Fruit fly (Drosophila melanogaster): ENCODE measurements around the gene CG3437.

Gene CG3437

dm6 chr3L:9499919-9500807 lies 42.7 kb upstream of the CG3437 start (continued):
- no peak for TF ChIP-seq CG9437 (GFP tag; optimal IDR thresholded peaks at IDR 0.05)
- peak; percentile 44 for TF ChIP-seq sug (tag; optimal IDR thresholded peaks at IDR 0.05)
- TF ChIP-seq CG6854 (GFP tag; optimal IDR thresholded peaks at IDR 0.05) = no peak
- TF ChIP-seq CG11560 (tag; IDR thresholded peaks at IDR 0.05) = no peak
- TF ChIP-seq gem (tag; optimal IDR thresholded peaks at IDR 0.05) = no peak
- no peak for TF ChIP-seq CG18262 (tag; optimal IDR thresholded peaks at IDR 0.05)
- no peak for TF ChIP-seq CG12744 (GFP tag; optimal IDR thresholded peaks at IDR 0.05)
- TF ChIP-seq chinmo (GFP tag; IDR thresholded peaks at IDR 0.05; ENCODE audit: partially characterized antibody) = 0 out of 4 replicates have a peak, but pooled peaks have one; percentile 18
- TF ChIP-seq Drgx (GFP tag; IDR thresholded peaks at IDR 0.05) = no peak
- TF ChIP-seq Med (GFP tag) = peak; percentile 38
- TF ChIP-seq grn (GFP tag; optimal IDR thresholded peaks at IDR 0.05) = peak; percentile 39

DNA sequence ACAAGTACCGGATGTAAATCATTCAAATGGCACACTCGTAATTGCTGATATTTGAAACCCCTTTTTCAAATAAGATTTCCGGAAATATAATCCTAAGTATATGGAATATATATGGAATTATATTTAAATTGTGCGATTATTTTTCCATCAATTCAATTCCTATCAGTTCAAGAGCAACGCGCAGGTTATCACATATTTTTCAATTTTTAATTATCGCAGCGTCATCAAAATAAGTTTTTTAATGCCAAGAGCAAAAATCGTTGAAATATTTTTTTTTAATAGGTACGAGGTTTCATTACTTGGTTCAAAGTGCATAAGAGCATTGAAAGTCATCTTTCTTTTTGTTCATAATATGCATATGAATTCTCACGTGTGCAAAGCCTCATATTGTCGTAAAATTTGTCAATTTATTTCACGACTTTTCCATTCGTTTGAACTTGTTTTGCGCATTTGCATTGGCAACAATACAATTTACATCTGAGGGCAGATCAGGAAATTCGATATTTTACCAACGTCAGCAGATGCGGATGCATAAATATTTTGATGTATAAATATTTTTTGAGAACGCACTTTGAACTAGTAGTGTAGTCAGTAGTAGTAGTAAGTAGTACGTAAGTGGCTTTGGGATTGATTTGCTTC lies 40.6 kb upstream of the CG3437 start:
- TF ChIP-seq ttk (GFP tag; IDR thresholded peaks at IDR 0.05) = no peak

- TF ChIP-seq Ets65A (GFP tag) = peak; percentile 32
- TF ChIP-seq cad (GFP tag; optimal IDR thresholded peaks at IDR 0.05) = peak; percentile 32
- no peak for TF ChIP-seq CG17359 (tag; optimal IDR thresholded peaks at IDR 0.05)
- no peak for TF ChIP-seq CG8281 (tag; optimal IDR thresholded peaks at IDR 0.05)
- no peak for TF ChIP-seq E2f1 (GFP tag; IDR thresholded peaks at IDR 0.05)
- TF ChIP-seq lov (optimal IDR thresholded peaks at IDR 0.05) = no peak
- no peak for TF ChIP-seq lov (GFP tag; IDR thresholded peaks at IDR 0.05)
These were observed 39.8 kb upstream of the CG3437 start for dm6 chr3L:9497249-9497648.

- TF ChIP-seq Lim3 (GFP tag; IDR thresholded peaks at IDR 0.05) = no peak
- no peak for TF ChIP-seq CG12236 (GFP tag; optimal IDR thresholded peaks at IDR 0.05)
- 0 out of 4 replicates have a peak, but pooled peaks have one; percentile 3 for TF ChIP-seq Dll (GFP tag; IDR thresholded peaks at IDR 0.05; ENCODE audit: partially characterized antibody)
These were observed 34.6 kb upstream of the CG3437 start, which contains the start of gene CG32037 for dm6 chr3L:9492115-9492514. CG32037 (minus strand) TSS chr3L:9492215.

dm6 chr3L:9491331-9491730 lies 33.9 kb upstream of the CG3437 start:
- TF ChIP-seq D (optimal IDR thresholded peaks at IDR 0.05) (peak; percentile 7), D (GFP tag; optimal IDR thresholded peaks at IDR 0.05) (no peak), fd64A (GFP tag; optimal IDR thresholded peaks at IDR 0.05) (no peak), CG9609 (GFP tag; optimal IDR thresholded peaks at IDR 0.05) (no peak), CG2116 (GFP tag; optimal IDR thresholded peaks at IDR 0.05) (no peak), CG16815 (GFP tag; optimal IDR thresholded peaks at IDR 0.05) (no peak), Hmr (GFP tag; optimal IDR thresholded peaks at IDR 0.05) (no peak), CG33557 (GFP tag; optimal IDR thresholded peaks at IDR 0.05) (no peak), YL-1 (GFP tag; optimal IDR thresholded peaks at IDR 0.05) (no peak), bsh (GFP tag; optimal IDR thresholded peaks at IDR 0.05) (no peak), CG30020 (tag; optimal IDR thresholded peaks at IDR 0.05) (no peak), Kr (GFP tag; optimal IDR thresholded peaks at IDR 0.05) (peak; percentile 69), pros (GFP tag; optimal IDR thresholded peaks at IDR 0.05) (peak; percentile 55), cato (GFP tag; optimal IDR thresholded peaks at IDR 0.05; ENCODE audit: borderline replicate concordance) (no peak), CG8944 (GFP tag; optimal IDR thresholded peaks at IDR 0.05) (no peak), gsb (GFP tag; IDR thresholded peaks at IDR 0.05) (no peak), Xrp1 (GFP tag; IDR thresholded peaks at IDR 0.05) (no peak), Nf-YA (GFP tag; IDR thresholded peaks at IDR 0.05) (no peak), CG4854 (GFP tag; optimal IDR thresholded peaks at IDR 0.05) (no peak), CG17612 (GFP tag; IDR thresholded peaks at IDR 0.05) (no peak), CG3065 (GFP tag; optimal IDR thresholded peaks at IDR 0.05) (no peak), CHES-1-like (GFP tag; optimal IDR thresholded peaks at IDR 0.05) (no peak)
